Worm (Caenorhabditis elegans) whole organism, L2 larva: ENCODE results near the gene rpn-12.

Source experiments
- C34F6.9 ChIP-seq: fragments of 150-350 bp; optimal IDR thresholded peaks from 2 replicates; lab custom pipeline; 2014; ENCODE audit warnings: missing biosample characterization, missing genetic modification characterization
- F13H6.1 ChIP-seq: sonication (generic microtip); optimal IDR thresholded peaks from 2 replicates; lab custom pipeline; 2016; ENCODE audit warnings: missing genetic modification characterization, missing compliant biosample characterization
- R02D3.7 ChIP-seq: fragments of 150-350 bp; optimal IDR thresholded peaks from 2 replicates; lab custom pipeline; 2014; ENCODE audit warnings: missing biosample characterization, missing genetic modification characterization
- Y55F3AM.14 ChIP-seq: fragments of 200-800 bp; sonication (Bioruptor generic); optimal IDR thresholded peaks from 2 replicates; lab custom pipeline; 2018; ENCODE audit warnings: mild to moderate bottlenecking, missing genetic modification characterization, missing compliant biosample characterization
- ZK546.5 ChIP-seq: sonication (generic microtip); optimal IDR thresholded peaks from 2 replicates; lab custom pipeline; 2017; ENCODE audit warnings: missing biosample characterization, missing genetic modification characterization
- alr-1 ChIP-seq: fragments of 150-350 bp; optimal IDR thresholded peaks from 2 replicates; lab custom pipeline; 2014; ENCODE audit warnings: missing biosample characterization, missing genetic modification characterization
- ama-1 ChIP-seq: fragments of 150-350 bp; optimal IDR thresholded peaks from 2 replicates; lab custom pipeline; 2018; ENCODE audit warnings: inconsistent platforms
- blmp-1 ChIP-seq: sonication (generic microtip); optimal IDR thresholded peaks from 2 replicates; lab custom pipeline; 2017; ENCODE audit warnings: missing genetic modification characterization, mild to moderate bottlenecking, missing compliant biosample characterization, antibody characterized with exemption, moderate library complexity; ENCODE audit not compliant: insufficient read depth
- ceh-16 ChIP-seq: fragments of 150-350 bp; optimal IDR thresholded peaks from 2 replicates; lab custom pipeline; 2014; ENCODE audit warnings: missing biosample characterization, missing genetic modification characterization
- crh-2 ChIP-seq: sonication (generic microtip); optimal IDR thresholded peaks from 2 replicates; lab custom pipeline; 2017; ENCODE audit warnings: missing biosample characterization, missing genetic modification characterization
- dmd-4 ChIP-seq: sonication (generic microtip); optimal IDR thresholded peaks from 2 replicates; lab custom pipeline; 2017; ENCODE audit warnings: missing biosample characterization, missing genetic modification characterization
- egl-27 ChIP-seq: sonication (generic microtip); optimal IDR thresholded peaks from 3 replicates; lab custom pipeline; 2017; ENCODE audit warnings: missing biosample characterization, missing genetic modification reagents, missing genetic modification characterization
- elt-1 ChIP-seq: fragments of 150-350 bp; optimal IDR thresholded peaks from 2 replicates; lab custom pipeline; 2014; ENCODE audit warnings: missing biosample characterization, missing genetic modification characterization
- elt-3 ChIP-seq: sonication (generic microtip); optimal IDR thresholded peaks from 2 replicates; lab custom pipeline; 2017; ENCODE audit warnings: missing biosample characterization, missing genetic modification characterization
- fos-1 ChIP-seq: fragments of 150-350 bp; optimal IDR thresholded peaks from 2 replicates; lab custom pipeline; 2014; ENCODE audit warnings: missing biosample characterization, missing genetic modification characterization
- gmeb-1 ChIP-seq: fragments of 150-350 bp; optimal IDR thresholded peaks from 2 replicates; lab custom pipeline; 2014; ENCODE audit warnings: missing biosample characterization, missing genetic modification characterization
- lin-11 ChIP-seq: fragments of 150-350 bp; sonication (generic microtip); optimal IDR thresholded peaks from 2 replicates; lab custom pipeline; 2014; ENCODE audit warnings: missing biosample characterization, missing genetic modification characterization, inconsistent platforms, mixed read lengths
- lin-39 ChIP-seq: fragments of 150-350 bp; optimal IDR thresholded peaks from 2 replicates; lab custom pipeline; 2014; ENCODE audit warnings: missing biosample characterization, missing genetic modification reagents, missing genetic modification characterization
- lsy-2 ChIP-seq, 2 experiments: fragments of 150-350 bp in 1 of 2; sonication (generic microtip) in 1 of 2; optimal IDR thresholded peaks; 2 replicates each; lab custom pipeline; 2014 to 2017; ENCODE audit warnings: missing biosample characterization in 2 of 2, missing genetic modification characterization in 2 of 2
- mab-5 ChIP-seq: fragments of 150-350 bp; optimal IDR thresholded peaks from 2 replicates; lab custom pipeline; 2014; ENCODE audit warnings: missing biosample characterization, missing genetic modification characterization
- mdl-1 ChIP-seq, 2 experiments: fragments of 150-350 bp in 1 of 2; sonication (generic microtip) in 1 of 2; optimal IDR thresholded peaks; 2 replicates each; lab custom pipeline; 2017; ENCODE audit warnings: missing biosample characterization in 2 of 2, missing genetic modification characterization in 2 of 2
- nhr-11 ChIP-seq: fragments of 150-350 bp; optimal IDR thresholded peaks from 2 replicates; lab custom pipeline; 2014; ENCODE audit warnings: missing biosample characterization, missing genetic modification characterization
- nhr-129 ChIP-seq: fragments of 150-350 bp; optimal IDR thresholded peaks from 2 replicates; lab custom pipeline; 2014; ENCODE audit warnings: missing biosample characterization, missing genetic modification characterization
- nhr-21 ChIP-seq: fragments of 150-350 bp; optimal IDR thresholded peaks from 2 replicates; lab custom pipeline; 2014; ENCODE audit warnings: missing biosample characterization, missing genetic modification characterization
- nhr-237 ChIP-seq: fragments of 150-350 bp; optimal IDR thresholded peaks from 2 replicates; lab custom pipeline; 2014; ENCODE audit warnings: missing biosample characterization, missing genetic modification characterization
- nhr-25 ChIP-seq: fragments of 150-350 bp; sonication (generic microtip); optimal IDR thresholded peaks from 3 replicates; lab custom pipeline; 2014; ENCODE audit warnings: missing biosample characterization, missing genetic modification characterization
- nhr-6 ChIP-seq: fragments of 150-350 bp; optimal IDR thresholded peaks from 2 replicates; lab custom pipeline; 2014; ENCODE audit warnings: missing biosample characterization, missing genetic modification characterization
- nhr-77 ChIP-seq: fragments of 150-350 bp; optimal IDR thresholded peaks from 2 replicates; lab custom pipeline; 2014; ENCODE audit warnings: missing biosample characterization, missing genetic modification characterization
- peb-1 ChIP-seq: fragments of 150-350 bp; optimal IDR thresholded peaks from 2 replicates; lab custom pipeline; 2014; ENCODE audit warnings: missing biosample characterization, missing genetic modification characterization
- sem-4 ChIP-seq: fragments of 150-350 bp; optimal IDR thresholded peaks from 2 replicates; lab custom pipeline; 2014; ENCODE audit warnings: missing biosample characterization, missing genetic modification reagents, missing genetic modification characterization
- sma-3 ChIP-seq: sonication (generic microtip); optimal IDR thresholded peaks from 2 replicates; lab custom pipeline; 2016; ENCODE audit warnings: missing genetic modification reagents, missing genetic modification characterization, missing compliant biosample characterization
- sma-9 ChIP-seq, 2 experiments: fragments of 150-350 bp in 1 of 2; sonication (generic microtip) in 1 of 2; optimal IDR thresholded peaks; 2 replicates each; lab custom pipeline; 2014 to 2016; ENCODE audit warnings: missing genetic modification characterization in 2 of 2, mild to moderate bottlenecking in 1 of 2, missing biosample characterization in 1 of 2, missing compliant biosample characterization in 1 of 2, missing genetic modification reagents in 1 of 2, moderate library complexity in 1 of 2
- snpc-4 ChIP-seq: fragments of 150-350 bp; optimal IDR thresholded peaks from 2 replicates; lab custom pipeline; 2014; ENCODE audit warnings: missing biosample characterization, missing genetic modification characterization
- unc-55 ChIP-seq: fragments of 150-350 bp; sonication (generic microtip); optimal IDR thresholded peaks from 3 replicates; lab custom pipeline; 2014; ENCODE audit warnings: missing biosample characterization, missing genetic modification reagents, missing genetic modification characterization
- ztf-1 ChIP-seq: fragments of 200-800 bp; sonication (Bioruptor generic); conservative IDR thresholded peaks from 2 replicates; pipeline ENCODE4 v1.3.6; 2022; ENCODE audit warnings: missing genetic modification characterization, missing compliant biosample characterization
- ztf-4 ChIP-seq: fragments of 150-350 bp; optimal IDR thresholded peaks from 2 replicates; lab custom pipeline; 2014; ENCODE audit warnings: missing biosample characterization, missing genetic modification characterization

The rpn-12 gene

ce11 chrII:11637817-11638216 is 15.1 kb upstream of the rpn-12 start:
- TF ChIP-seq elt-3 (no peak), sma-3 (GFP tag; lab: Kevin White, UChicago) (no peak), mab-5 (tag; lab: Kevin White, UChicago) (no peak), egl-27 (tag; lab: Kevin White, UChicago) (no peak), nhr-25 (tag; lab: Kevin White, UChicago) (no peak), ztf-4 (no peak), ama-1 (no peak), lsy-2 (tag; optimal IDR thresholded peaks at IDR 0.05; lab: Kevin White, UChicago) (no peak), snpc-4 (tag; lab: Kevin White, UChicago) (no peak), crh-2 (no peak), peb-1 (tag; lab: Kevin White, UChicago) (no peak), nhr-21 (no peak), C34F6.9 (tag; lab: Kevin White, UChicago) (no peak), sem-4 (no peak), fos-1 (no peak), ZK546.5 (no peak)

ce11 chrII:11642025-11642424 is 10.9 kb upstream of the rpn-12 start:
- TF ChIP-seq sma-9 (GFP tag; optimal IDR thresholded peaks at IDR 0.05; lab: Kevin White, UChicago), result peak; percentile 75
- TF ChIP-seq sma-9 (tag; optimal IDR thresholded peaks at IDR 0.05; lab: Kevin White, UChicago), result no peak
- TF ChIP-seq dmd-4 (tag; lab: Kevin White, UChicago), result no peak
- no peak for TF ChIP-seq nhr-129 (tag; lab: Kevin White, UChicago)
- TF ChIP-seq elt-1 (tag; lab: Kevin White, UChicago), result no peak
- peak; percentile 86 for TF ChIP-seq sma-3 (GFP tag; lab: Kevin White, UChicago)
- TF ChIP-seq ama-1, result peak; percentile 33
- TF ChIP-seq crh-2, result no peak
- TF ChIP-seq nhr-11 (tag; lab: Kevin White, UChicago), result no peak
- no peak for TF ChIP-seq ceh-16 (tag; lab: Kevin White, UChicago)
- TF ChIP-seq ztf-1 (GFP tag; lab: Robert Waterston, UW), result no peak
- no peak for TF ChIP-seq ztf-4
- TF ChIP-seq mdl-1 (tag; optimal IDR thresholded peaks at IDR 0.05; lab: Kevin White, UChicago), result peak in 1 of 2 experiments; percentile 39
- peak; percentile 69 for TF ChIP-seq nhr-25 (tag; lab: Kevin White, UChicago)
- no peak for TF ChIP-seq elt-3
- TF ChIP-seq nhr-21, result peak; percentile 71
- peak; percentile 42 for TF ChIP-seq gmeb-1 (tag; lab: Kevin White, UChicago)
- no peak for TF ChIP-seq C34F6.9 (tag; lab: Kevin White, UChicago)
- TF ChIP-seq blmp-1 (tag; lab: Kevin White, UChicago), result peak; percentile 38
- TF ChIP-seq lin-11 (tag; lab: Kevin White, UChicago), result no peak
- peak in 1 of 2 experiments; percentile 51 for TF ChIP-seq lsy-2 (tag; optimal IDR thresholded peaks at IDR 0.05; lab: Kevin White, UChicago)
- no peak for TF ChIP-seq F13H6.1
- no peak for TF ChIP-seq nhr-237
- TF ChIP-seq egl-27 (tag; lab: Kevin White, UChicago), result peak; percentile 39
- no peak for TF ChIP-seq snpc-4 (tag; lab: Kevin White, UChicago)
- no peak for TF ChIP-seq lin-39 (tag; lab: Kevin White, UChicago)
- no peak for TF ChIP-seq Y55F3AM.14 (GFP tag; lab: Kevin White, UChicago)

- no peak for TF ChIP-seq mdl-1 (tag; optimal IDR thresholded peaks at IDR 0.05; lab: Kevin White, UChicago)
- TF ChIP-seq nhr-11 (tag; lab: Kevin White, UChicago), result no peak
- no peak for TF ChIP-seq nhr-77 (tag; lab: Kevin White, UChicago)
- TF ChIP-seq R02D3.7 (tag; lab: Kevin White, UChicago), result no peak
- no peak for TF ChIP-seq lsy-2 (tag; optimal IDR thresholded peaks at IDR 0.05; lab: Kevin White, UChicago)
- TF ChIP-seq nhr-237, result no peak
- no peak for TF ChIP-seq nhr-6
- no peak for TF ChIP-seq elt-1 (tag; lab: Kevin White, UChicago)
Measured at ce11 chrII:11642736-11643135, 10.2 kb upstream of the rpn-12 start.

- TF ChIP-seq sma-3 (GFP tag; lab: Kevin White, UChicago) (peak; percentile 10), nhr-25 (tag; lab: Kevin White, UChicago) (peak; percentile 2), alr-1 (tag; lab: Kevin White, UChicago) (no peak), unc-55 (no peak), R02D3.7 (tag; lab: Kevin White, UChicago) (no peak)
Measured at ce11 chrII:11644535-11644934, 8.4 kb upstream of the rpn-12 start.
